Worm (Caenorhabditis elegans) whole organism, L2 larva: ENCODE measurements around the gene C16C8.12.
A peak's percentile ranks its signal among the peaks of the same experiment; 100 is the strongest.

Experiments
- lin-13 ChIP-seq: fragments of 150-350 bp; optimal IDR thresholded peaks from 2 replicates; lab custom pipeline; 2014; ENCODE audit warnings: missing biosample characterization, missing genetic modification reagents, missing genetic modification characterization
- nhr-21 ChIP-seq: fragments of 150-350 bp; optimal IDR thresholded peaks from 2 replicates; lab custom pipeline; 2014; ENCODE audit warnings: missing biosample characterization, missing genetic modification characterization
- snpc-4 ChIP-seq: fragments of 150-350 bp; optimal IDR thresholded peaks from 2 replicates; lab custom pipeline; 2014; ENCODE audit warnings: missing biosample characterization, missing genetic modification characterization

The C16C8.12 gene

ce11 chrII:3502520-3503323, 50.2 kb downstream of the C16C8.12 start, which contains the start of the genes col-71 and Y49F6B.2 (continued):
- TF ChIP-seq lin-13 (peak; percentile 78), snpc-4 (tag; lab: Kevin White, UChicago) (peak; percentile 23), nhr-21 (tag; lab: Kevin White, UChicago) (peak; percentile 36)
